Worm (Caenorhabditis elegans) whole organism, young adult: ENCODE results near the gene C50C3.12.

Experiments
- B0019.2 ChIP-seq: fragments of 200-800 bp; sonication (Bioruptor generic); conservative IDR thresholded peaks from 2 replicates; pipeline ENCODE4 v1.3.6; 2022; ENCODE audit warnings: missing genetic modification reagents, missing genetic modification characterization, missing compliant biosample characterization
- B0035.1 ChIP-seq: sonication (generic microtip); optimal IDR thresholded peaks from 2 replicates; lab custom pipeline; 2016; ENCODE audit warnings: missing genetic modification characterization, mild to moderate bottlenecking, missing compliant biosample characterization, missing genotype, missing genetic modification reagents
- D2030.7 ChIP-seq: fragments of 200-800 bp; sonication (Bioruptor generic); IDR thresholded peaks from 2 replicates; pipeline ENCODE4 v1.3.6; 2022; ENCODE audit warnings: missing genetic modification reagents, missing genetic modification characterization, missing compliant biosample characterization
- F10E7.11 ChIP-seq: sonication (generic microtip); optimal IDR thresholded peaks from 2 replicates; lab custom pipeline; 2017; ENCODE audit warnings: mild to moderate bottlenecking, missing genetic modification characterization, moderate library complexity, missing compliant biosample characterization
- F23B12.7 ChIP-seq: sonication (generic microtip); optimal IDR thresholded peaks from 2 replicates; lab custom pipeline; 2017; ENCODE audit warnings: missing genetic modification characterization, mild to moderate bottlenecking, missing compliant biosample characterization, antibody characterized with exemption, moderate library complexity; ENCODE audit not compliant: insufficient read depth
- F33H1.4 ChIP-seq: fragments of 200-800 bp; sonication (Bioruptor generic); IDR thresholded peaks from 2 replicates; pipeline ENCODE4 v1.3.6; 2022; ENCODE audit warnings: missing genetic modification reagents, missing genetic modification characterization, missing compliant biosample characterization
- F49E8.2 ChIP-seq: sonication (generic microtip); optimal IDR thresholded peaks from 3 replicates; lab custom pipeline; 2017; ENCODE audit warnings: missing genetic modification characterization, mild to moderate bottlenecking, missing compliant biosample characterization, antibody characterized with exemption, moderate library complexity; ENCODE audit not compliant: insufficient read depth
- F57C9.4 ChIP-seq: sonication (generic microtip); optimal IDR thresholded peaks from 2 replicates; lab custom pipeline; 2017; ENCODE audit warnings: mild to moderate bottlenecking, missing genetic modification characterization, missing compliant biosample characterization
- K12H6.12 ChIP-seq: fragments of 200-800 bp; sonication (Bioruptor generic); optimal IDR thresholded peaks from 2 replicates; lab custom pipeline; 2018; ENCODE audit warnings: mild to moderate bottlenecking, missing genetic modification characterization, missing compliant biosample characterization
- Y79H2A.3 ChIP-seq: fragments of 200-800 bp; sonication (Bioruptor generic); conservative IDR thresholded peaks from 2 replicates; pipeline ENCODE4 v1.3.6; 2022; ENCODE audit warnings: missing genetic modification reagents, missing genetic modification characterization, missing compliant biosample characterization
- ama-1 ChIP-seq, 3 experiments: fragments of 150-350 bp in 1 of 3; sonication (generic microtip) in 2 of 3; optimal IDR thresholded peaks; 2 replicates each; lab custom pipeline; 2014 to 2018; ENCODE audit warnings: missing biosample characterization in 2 of 3, missing genetic modification characterization in 2 of 3, missing genetic modification reagents in 2 of 3
- aptf-2 ChIP-seq: fragments of 200-800 bp; sonication (Bioruptor generic); conservative IDR thresholded peaks from 2 replicates; pipeline ENCODE4 v1.3.6; 2022; ENCODE audit warnings: missing genetic modification reagents, missing genetic modification characterization, missing compliant biosample characterization
- attf-3 ChIP-seq: fragments of 200-800 bp; sonication (Bioruptor generic); conservative IDR thresholded peaks from 2 replicates; pipeline ENCODE4 v1.3.6; 2022; ENCODE audit warnings: missing genetic modification reagents, missing genetic modification characterization, missing compliant biosample characterization
- attf-6 ChIP-seq: fragments of 200-800 bp; sonication (Bioruptor generic); IDR thresholded peaks from 2 replicates; pipeline ENCODE4 v1.3.6; 2022; ENCODE audit warnings: missing genetic modification reagents, missing genetic modification characterization, missing compliant biosample characterization
- bed-1 ChIP-seq: fragments of 200-800 bp; sonication (Bioruptor generic); IDR thresholded peaks from 2 replicates; pipeline ENCODE4 v1.3.6; 2022; ENCODE audit warnings: missing genetic modification reagents, missing genetic modification characterization, missing compliant biosample characterization
- bed-2 ChIP-seq: fragments of 200-800 bp; sonication (Bioruptor generic); IDR thresholded peaks from 2 replicates; pipeline ENCODE4 v1.3.6; 2022; ENCODE audit warnings: missing genetic modification reagents, missing genetic modification characterization, missing compliant biosample characterization
- cebp-2 ChIP-seq: fragments of 200-800 bp; sonication (Bioruptor generic); IDR thresholded peaks from 2 replicates; pipeline ENCODE4 v1.3.6; 2022; ENCODE audit warnings: missing genetic modification characterization, missing compliant biosample characterization
- ceh-100 ChIP-seq: fragments of 200-800 bp; sonication (Bioruptor generic); IDR thresholded peaks from 2 replicates; pipeline ENCODE4 v1.3.6; 2022; ENCODE audit warnings: missing genetic modification reagents, missing genetic modification characterization, missing compliant biosample characterization
- ceh-27 ChIP-seq: fragments of 200-800 bp; sonication (Bioruptor generic); optimal IDR thresholded peaks from 2 replicates; lab custom pipeline; 2018; ENCODE audit warnings: mild to moderate bottlenecking, missing genetic modification characterization, moderate library complexity, missing compliant biosample characterization
- ceh-40 ChIP-seq: fragments of 200-800 bp; sonication (Bioruptor generic); IDR thresholded peaks from 2 replicates; pipeline ENCODE4 v1.3.6; 2022; ENCODE audit warnings: missing genetic modification characterization, missing compliant biosample characterization
- ceh-58 ChIP-seq: fragments of 200-800 bp; sonication (Bioruptor generic); IDR thresholded peaks from 2 replicates; pipeline ENCODE4 v1.3.6; 2022; ENCODE audit warnings: missing genetic modification characterization, missing compliant biosample characterization
- egl-18 ChIP-seq: fragments of 200-800 bp; sonication (Bioruptor generic); IDR thresholded peaks from 2 replicates; pipeline ENCODE4 v1.3.6; 2022; ENCODE audit warnings: missing genetic modification reagents, missing genetic modification characterization, missing compliant biosample characterization
- egrh-3 ChIP-seq: fragments of 200-800 bp; sonication (Bioruptor generic); IDR thresholded peaks from 2 replicates; pipeline ENCODE4 v1.3.6; 2022; ENCODE audit warnings: missing genetic modification reagents, missing genetic modification characterization, missing compliant biosample characterization
- him-1 ChIP-seq: sonication (generic microtip); optimal IDR thresholded peaks from 2 replicates; lab custom pipeline; 2016; ENCODE audit warnings: missing genotype, missing genetic modification reagents, missing genetic modification characterization, missing compliant biosample characterization
- hlh-26 ChIP-seq: fragments of 200-800 bp; sonication (Bioruptor generic); conservative IDR thresholded peaks from 2 replicates; pipeline ENCODE4 v1.3.6; 2022; ENCODE audit warnings: missing genetic modification reagents, missing genetic modification characterization, missing compliant biosample characterization
- hmg-1.2 ChIP-seq: fragments of 200-800 bp; sonication (Bioruptor generic); IDR thresholded peaks from 2 replicates; pipeline ENCODE4 v1.3.6; 2022; ENCODE audit warnings: missing genetic modification reagents, missing genetic modification characterization, missing compliant biosample characterization
- hsf-1 ChIP-seq: fragments of 200-800 bp; sonication (Bioruptor generic); IDR thresholded peaks from 2 replicates; pipeline ENCODE4 v1.3.6; 2022; ENCODE audit warnings: missing genetic modification reagents, missing genetic modification characterization, missing compliant biosample characterization
- let-607 ChIP-seq, 2 experiments: fragments of 200-800 bp in 1 of 2; sonication (Bioruptor generic) in 1 of 2; sonication (generic microtip) in 1 of 2; optimal IDR thresholded peaks; 2 replicates each; lab custom pipeline; 2016 to 2018; ENCODE audit warnings: mild to moderate bottlenecking in 2 of 2, missing compliant biosample characterization in 2 of 2, missing genetic modification characterization in 2 of 2, moderate library complexity in 2 of 2, missing genotype in 1 of 2
- lin-40 ChIP-seq: sonication (generic microtip); optimal IDR thresholded peaks from 2 replicates; lab custom pipeline; 2016; ENCODE audit warnings: missing genetic modification characterization, mild to moderate bottlenecking, missing compliant biosample characterization, missing genotype, missing genetic modification reagents
- lin-54 ChIP-seq: fragments of 200-800 bp; sonication (Bioruptor generic); optimal IDR thresholded peaks from 2 replicates; lab custom pipeline; 2018; ENCODE audit warnings: mild to moderate bottlenecking, missing genetic modification characterization, missing compliant biosample characterization
- lsl-1 ChIP-seq: fragments of 200-800 bp; sonication (Bioruptor generic); optimal IDR thresholded peaks from 2 replicates; lab custom pipeline; 2018; ENCODE audit warnings: mild to moderate bottlenecking, missing genetic modification characterization, moderate library complexity, missing compliant biosample characterization
- madf-10 ChIP-seq: sonication (generic microtip); optimal IDR thresholded peaks from 2 replicates; lab custom pipeline; 2016; ENCODE audit warnings: mild to moderate bottlenecking, missing genetic modification characterization, missing compliant biosample characterization
- madf-3 ChIP-seq: fragments of 200-800 bp; sonication (Bioruptor generic); IDR thresholded peaks from 2 replicates; pipeline ENCODE4 v1.3.6; 2022; ENCODE audit warnings: missing genetic modification reagents, missing genetic modification characterization, missing compliant biosample characterization
- madf-6 ChIP-seq: fragments of 200-800 bp; sonication (Bioruptor generic); IDR thresholded peaks from 2 replicates; pipeline ENCODE4 v1.3.6; 2022; ENCODE audit warnings: missing genetic modification reagents, missing genetic modification characterization, missing compliant biosample characterization
- mcd-1 ChIP-seq: fragments of 200-800 bp; sonication (Bioruptor generic); IDR thresholded peaks from 2 replicates; pipeline ENCODE4 v1.3.6; 2022; ENCODE audit warnings: missing genetic modification reagents, missing genetic modification characterization, missing compliant biosample characterization
- nfyb-1 ChIP-seq: fragments of 200-800 bp; sonication (Bioruptor generic); IDR thresholded peaks from 2 replicates; pipeline ENCODE4 v1.3.6; 2022; ENCODE audit warnings: missing genetic modification reagents, missing genetic modification characterization, missing compliant biosample characterization
- nhr-179 ChIP-seq: sonication (generic microtip); optimal IDR thresholded peaks from 2 replicates; lab custom pipeline; 2016; ENCODE audit warnings: mild to moderate bottlenecking, missing genetic modification characterization, missing compliant biosample characterization
- rcor-1 ChIP-seq: fragments of 200-800 bp; sonication (Bioruptor generic); IDR thresholded peaks from 2 replicates; pipeline ENCODE4 v1.3.6; 2022; ENCODE audit warnings: missing genetic modification reagents, missing genetic modification characterization, missing compliant biosample characterization
- snpc-1.1 ChIP-seq: sonication (generic microtip); optimal IDR thresholded peaks from 2 replicates; lab custom pipeline; 2017; ENCODE audit warnings: missing genetic modification characterization, mild to moderate bottlenecking, missing compliant biosample characterization, antibody characterized with exemption, moderate library complexity, missing genotype, missing genetic modification reagents; ENCODE audit not compliant: insufficient read depth
- snpc-4 ChIP-seq, 5 experiments: fragments of 150-350 bp in 1 of 5; sonication (generic microtip) in 4 of 5; optimal IDR thresholded peaks; 2 replicates each; lab custom pipeline; 2014 to 2018; ENCODE audit warnings: missing genetic modification characterization in 5 of 5, missing biosample characterization in 3 of 5, antibody characterized with exemption in 2 of 5, mild to moderate bottlenecking in 2 of 5, missing compliant biosample characterization in 2 of 5, missing genotype in 2 of 5, moderate library complexity in 2 of 5, missing genetic modification reagents in 1 of 5
- unc-130 ChIP-seq: sonication (generic microtip); optimal IDR thresholded peaks from 2 replicates; lab custom pipeline; 2016; ENCODE audit warnings: missing genetic modification reagents, missing genetic modification characterization, missing compliant biosample characterization
- xnd-1 ChIP-seq: sonication (generic microtip); optimal IDR thresholded peaks from 2 replicates; lab custom pipeline; 2016; ENCODE audit warnings: missing genotype, missing genetic modification reagents, missing genetic modification characterization, missing compliant biosample characterization
- zim-3 ChIP-seq: sonication (generic microtip); optimal IDR thresholded peaks from 2 replicates; lab custom pipeline; 2017; ENCODE audit warnings: mild to moderate bottlenecking, missing genetic modification characterization, moderate library complexity, missing compliant biosample characterization
- ztf-22 ChIP-seq: fragments of 200-800 bp; sonication (Bioruptor generic); optimal IDR thresholded peaks from 2 replicates; lab custom pipeline; 2018; ENCODE audit warnings: mild to moderate bottlenecking, missing genetic modification characterization, moderate library complexity, missing compliant biosample characterization
- ztf-25 ChIP-seq: fragments of 200-800 bp; sonication (Bioruptor generic); IDR thresholded peaks from 2 replicates; pipeline ENCODE4 v1.3.6; 2022; ENCODE audit warnings: missing genetic modification reagents, missing genetic modification characterization, missing compliant biosample characterization

Gene C50C3.12

DNA sequence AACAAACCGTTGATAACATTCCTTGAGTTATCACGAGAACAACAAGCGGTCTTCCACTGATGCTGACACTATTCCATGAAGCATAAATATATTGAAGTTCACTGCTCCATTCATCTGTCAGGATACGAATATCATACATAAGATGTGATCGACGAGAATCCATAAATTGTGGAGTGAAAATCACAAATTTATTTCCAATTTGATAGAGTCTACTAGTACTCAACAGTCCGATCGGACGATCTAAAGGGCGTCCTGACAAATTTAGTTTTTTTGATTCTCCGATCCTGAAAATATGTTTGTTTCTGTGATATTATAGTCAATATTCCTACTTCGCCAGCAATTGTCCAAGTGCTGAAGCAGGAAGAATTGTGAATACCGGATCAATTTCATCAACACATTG lies 34.1 kb upstream of the C50C3.12 start:
- no peak for TF ChIP-seq hsf-1 (GFP tag; lab: Robert Waterston, UW)
- no peak for TF ChIP-seq B0019.2
- TF ChIP-seq F33H1.4 (GFP tag; lab: Robert Waterston, UW) = no peak
- no peak for TF ChIP-seq ceh-40 (GFP tag; lab: Robert Waterston, UW)
- TF ChIP-seq nhr-179 (tag; lab: Kevin White, UChicago) = no peak
- no peak for TF ChIP-seq lin-40 (tag; lab: Kevin White, UChicago)
- no peak for TF ChIP-seq egrh-3 (GFP tag; lab: Robert Waterston, UW)
- TF ChIP-seq ama-1 (optimal IDR thresholded peaks at IDR 0.05; lab: Kevin White, UChicago) = no peak
- TF ChIP-seq ama-1 (GFP tag; optimal IDR thresholded peaks at IDR 0.05; lab: Kevin White, UChicago) = no peak
- no peak for TF ChIP-seq snpc-1.1
- no peak for TF ChIP-seq aptf-2
- TF ChIP-seq hmg-1.2 (GFP tag; lab: Robert Waterston, UW) = no peak
- TF ChIP-seq madf-6 (GFP tag; lab: Robert Waterston, UW) = no peak
- TF ChIP-seq cebp-2 (GFP tag; lab: Robert Waterston, UW) = no peak
- TF ChIP-seq ztf-22 (GFP tag; lab: Kevin White, UChicago) = no peak

DNA sequence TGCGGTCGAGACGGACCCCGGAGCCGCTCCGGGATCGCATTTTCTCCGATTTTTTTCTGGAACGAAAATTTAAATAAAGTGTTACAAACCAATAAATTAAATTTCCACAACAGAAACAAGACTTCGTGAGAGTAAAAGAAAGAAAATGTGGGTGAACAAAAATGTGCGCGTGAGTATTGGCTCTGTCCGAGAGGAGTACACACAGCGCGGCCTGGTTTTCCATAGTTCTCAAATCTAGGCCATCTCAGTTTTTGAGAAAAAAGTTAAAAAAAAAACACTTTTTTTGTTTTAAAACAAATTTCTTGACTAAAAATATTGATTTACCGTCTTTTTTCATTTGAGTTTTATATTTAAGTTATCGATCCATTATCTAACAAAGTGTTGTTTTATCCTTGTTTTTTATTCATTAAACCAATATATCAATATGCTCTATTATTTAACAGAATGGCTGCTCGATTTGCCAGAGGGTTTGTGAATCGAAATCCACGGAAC lies 31.7 kb upstream of the C50C3.12 start, which contains the start of the genes C14B9.8 and mrpl-18:
TSS of gene C14B9.8 (minus strand) at position 56 of the 492 bp plus-strand sequence.
TSS of gene mrpl-18 (plus strand) at position 442 of the 492 bp plus-strand sequence.
- peak; percentile 73 for TF ChIP-seq unc-130 (GFP tag; lab: Kevin White, UChicago)
- peak in 1 of 2 experiments; percentile 16 for TF ChIP-seq let-607 (tag; optimal IDR thresholded peaks at IDR 0.05; lab: Kevin White, UChicago)
- no peak for TF ChIP-seq nhr-179 (tag; lab: Kevin White, UChicago)
- TF ChIP-seq F33H1.4 (GFP tag; lab: Robert Waterston, UW) = peak; percentile 55
- peak; percentile 27 for TF ChIP-seq lin-40 (tag; lab: Kevin White, UChicago)
- peak; percentile 46; the same call in 1 of the 2 replicates for TF ChIP-seq D2030.7
- no peak for TF ChIP-seq attf-6 (GFP tag; lab: Robert Waterston, UW)
- TF ChIP-seq ceh-100 (GFP tag; lab: Robert Waterston, UW) = peak; percentile 58; the same call in 1 of the 2 replicates
- TF ChIP-seq B0019.2 = no peak
- no peak for TF ChIP-seq bed-1 (GFP tag; lab: Robert Waterston, UW)
- no peak for TF ChIP-seq B0035.1
- TF ChIP-seq rcor-1 (GFP tag; lab: Robert Waterston, UW) = peak; percentile 51; the same call in 1 of the 2 replicates
- TF ChIP-seq lin-54 (GFP tag; lab: Kevin White, UChicago) = peak; percentile 11
- no peak for TF ChIP-seq F49E8.2 (tag; lab: Kevin White, UChicago)
- no peak for TF ChIP-seq xnd-1 (tag; lab: Kevin White, UChicago)
- peak; percentile 16 for TF ChIP-seq F23B12.7
- peak; percentile 1 for TF ChIP-seq madf-10 (tag; lab: Kevin White, UChicago)
- peak; percentile 27 for TF ChIP-seq lsl-1 (GFP tag; lab: Kevin White, UChicago)
- peak; percentile 35 for TF ChIP-seq K12H6.12
- TF ChIP-seq ceh-27 (GFP tag; lab: Kevin White, UChicago) = peak; percentile 38
- TF ChIP-seq madf-3 (GFP tag; lab: Robert Waterston, UW) = 0 out of 2 replicates have a peak, but pooled peaks have one; percentile 14
- TF ChIP-seq F10E7.11 (tag; lab: Kevin White, UChicago) = no peak
- TF ChIP-seq nfyb-1 (GFP tag; lab: Robert Waterston, UW) = no peak
- 0 out of 2 replicates have a peak, but pooled peaks have one; percentile 31 for TF ChIP-seq bed-2 (GFP tag; lab: Robert Waterston, UW)
- TF ChIP-seq egl-18 = no peak
- TF ChIP-seq mcd-1 (GFP tag; lab: Robert Waterston, UW) = peak; percentile 51; the same call in 1 of the 2 replicates
- peak; percentile 29 for TF ChIP-seq him-1 (tag; lab: Kevin White, UChicago)
- TF ChIP-seq snpc-4 (GFP tag; optimal IDR thresholded peaks at IDR 0.05; lab: Kevin White, UChicago) = peak; percentile 8
- peak in 1 of 4 experiments; percentile 16 for TF ChIP-seq snpc-4 (tag; optimal IDR thresholded peaks at IDR 0.05; lab: Kevin White, UChicago)
- TF ChIP-seq F57C9.4 = no peak
- TF ChIP-seq zim-3 (tag; lab: Kevin White, UChicago) = no peak
- TF ChIP-seq ceh-58 (GFP tag; lab: Robert Waterston, UW) = no peak
- peak; percentile 49 for TF ChIP-seq attf-3 (GFP tag; lab: Robert Waterston, UW)
- no peak for TF ChIP-seq Y79H2A.3 (GFP tag; lab: Robert Waterston, UW)
- no peak for TF ChIP-seq ztf-25 (GFP tag; lab: Robert Waterston, UW)
- TF ChIP-seq hlh-26 = no peak
